Fruit fly (Drosophila melanogaster) whole organism, embryonic: ENCODE data around the gene CG34303.

Source experiments
- Antp ChIP-seq: fragments of 200-800 bp; sonication (Bioruptor generic); optimal IDR thresholded peaks from 3 replicates; lab custom pipeline; 2016; ENCODE audit warnings: missing biosample characterization, missing genetic modification characterization
- B-H2 ChIP-seq: fragments of 200-800 bp; sonication (Bioruptor generic); optimal IDR thresholded peaks from 2 replicates; lab custom pipeline; 2018; ENCODE audit warnings: missing biosample characterization, mild to moderate bottlenecking, missing genetic modification characterization
- Bgb ChIP-seq: fragments of 200-800 bp; sonication (Bioruptor generic); IDR thresholded peaks from 2 replicates; pipeline ENCODE4 v1.3.6; 2022; ENCODE audit warnings: missing biosample characterization, missing genetic modification characterization; ENCODE audit not compliant: partially characterized antibody
- Bteb2 ChIP-seq: fragments of 200-800 bp; sonication (Bioruptor generic); optimal IDR thresholded peaks from 2 replicates; lab custom pipeline; 2016; ENCODE audit warnings: missing biosample characterization, missing genetic modification characterization
- CG10267 ChIP-seq: fragments of 200-800 bp; sonication (Bioruptor generic); optimal IDR thresholded peaks from 2 replicates; lab custom pipeline; 2018; ENCODE audit warnings: missing biosample characterization, mild to moderate bottlenecking, missing genetic modification characterization, moderate library complexity
- CG11085 ChIP-seq: fragments of 200-800 bp; sonication (Bioruptor generic); IDR thresholded peaks from 2 replicates; pipeline ENCODE4 v1.3.6; 2022; ENCODE audit warnings: missing biosample characterization, missing genetic modification characterization
- CG11456 ChIP-seq: fragments of 200-800 bp; sonication (Bioruptor generic); IDR thresholded peaks from 3 replicates; pipeline ENCODE4 v1.3.6; 2022; ENCODE audit warnings: missing biosample characterization, missing genetic modification characterization
- CG11696 ChIP-seq: fragments of 200-800 bp; sonication (Bioruptor generic); IDR thresholded peaks from 2 replicates; pipeline ENCODE4 v1.3.6; 2022; ENCODE audit warnings: missing biosample characterization, missing genetic modification characterization
- CG12104 ChIP-seq: fragments of 200-800 bp; sonication (Bioruptor generic); optimal IDR thresholded peaks from 3 replicates; lab custom pipeline; 2016; ENCODE audit warnings: missing biosample characterization, missing genetic modification characterization
- CG14441 ChIP-seq: fragments of 200-800 bp; sonication (Bioruptor generic); IDR thresholded peaks from 2 replicates; pipeline ENCODE4 v1.3.6; 2022; ENCODE audit warnings: missing biosample characterization, missing genetic modification characterization
- CG18011 ChIP-seq: fragments of 200-800 bp; sonication (Bioruptor generic); optimal IDR thresholded peaks from 2 replicates; lab custom pipeline; 2017; ENCODE audit warnings: missing biosample characterization, missing genetic modification characterization, mild to moderate bottlenecking, moderate library complexity, missing genotype
- CG18262 ChIP-seq: fragments of 200-800 bp; optimal IDR thresholded peaks from 3 replicates; lab custom pipeline; 2019; ENCODE audit warnings: missing biosample characterization, mild to moderate bottlenecking, missing genetic modification characterization, moderate library complexity
- CG2116 ChIP-seq: fragments of 200-800 bp; sonication (Bioruptor generic); optimal IDR thresholded peaks from 3 replicates; lab custom pipeline; 2018; ENCODE audit warnings: missing biosample characterization, mild to moderate bottlenecking, missing genetic modification characterization
- CG31441 ChIP-seq: fragments of 200-800 bp; sonication (Bioruptor generic); IDR thresholded peaks from 2 replicates; pipeline ENCODE4 v1.3.6; 2022; ENCODE audit warnings: missing biosample characterization, missing genetic modification characterization
- CG32772 ChIP-seq: fragments of 200-800 bp; sonication (Bioruptor generic); IDR thresholded peaks from 2 replicates; pipeline ENCODE4 v1.3.6; 2022; ENCODE audit warnings: missing biosample characterization, missing genetic modification characterization
- CG3847 ChIP-seq: fragments of 200-800 bp; sonication (Bioruptor generic); IDR thresholded peaks from 2 replicates; pipeline ENCODE4 v1.3.6; 2022; ENCODE audit warnings: missing biosample characterization, missing genetic modification characterization
- CG4404 ChIP-seq: fragments of 200-800 bp; sonication (Bioruptor generic); IDR thresholded peaks from 2 replicates; pipeline ENCODE4 v1.3.6; 2022; ENCODE audit warnings: missing biosample characterization, missing genetic modification characterization
- CG4424 ChIP-seq: fragments of 200-800 bp; sonication (Bioruptor generic); optimal IDR thresholded peaks from 3 replicates; lab custom pipeline; 2016; ENCODE audit warnings: missing biosample characterization, missing genetic modification characterization
- CG7556 ChIP-seq: fragments of 200-800 bp; sonication (Bioruptor generic); optimal IDR thresholded peaks from 2 replicates; lab custom pipeline; 2017; ENCODE audit warnings: missing biosample characterization, mild to moderate bottlenecking, missing genetic modification characterization
- CG8089 ChIP-seq: fragments of 200-800 bp; sonication (Bioruptor generic); optimal IDR thresholded peaks from 3 replicates; lab custom pipeline; 2016; ENCODE audit warnings: missing biosample characterization, missing genetic modification characterization
- CG8281 ChIP-seq: fragments of 200-800 bp; sonication (Bioruptor generic); optimal IDR thresholded peaks from 2 replicates; lab custom pipeline; 2018; ENCODE audit warnings: missing biosample characterization, mild to moderate bottlenecking, missing genetic modification characterization, moderate library complexity
- CG8359 ChIP-seq: fragments of 200-800 bp; sonication (Bioruptor generic); optimal IDR thresholded peaks from 2 replicates; lab custom pipeline; 2017; ENCODE audit warnings: missing biosample characterization, mild to moderate bottlenecking, missing genetic modification characterization, borderline replicate concordance
- CG8478 ChIP-seq: fragments of >200 bp; optimal IDR thresholded peaks from 2 replicates; lab custom pipeline; 2018
- CG9876 ChIP-seq: fragments of 200-800 bp; sonication (Bioruptor generic); optimal IDR thresholded peaks from 2 replicates; lab custom pipeline; 2016; ENCODE audit warnings: missing biosample characterization, missing genetic modification characterization
- CrebB ChIP-seq: fragments of 200-800 bp; sonication (Bioruptor generic); optimal IDR thresholded peaks from 3 replicates; lab custom pipeline; 2018; ENCODE audit warnings: missing biosample characterization, mild to moderate bottlenecking, missing genetic modification characterization
- Dref ChIP-seq: fragments of 200-800 bp; sonication (Bioruptor generic); IDR thresholded peaks from 2 replicates; pipeline ENCODE4 v1.3.6; 2022; ENCODE audit warnings: missing biosample characterization, missing genetic modification characterization
- GATAe ChIP-seq: fragments of 200-800 bp; sonication (Bioruptor generic); conservative IDR thresholded peaks from 2 replicates; pipeline ENCODE4 v1.3.6; 2022; ENCODE audit warnings: missing biosample characterization, missing genetic modification characterization
- Hmx ChIP-seq: fragments of 200-800 bp; sonication (Bioruptor generic); optimal IDR thresholded peaks from 2 replicates; lab custom pipeline; 2016; ENCODE audit warnings: missing biosample characterization, missing genetic modification characterization
- MBD-R2 ChIP-seq: fragments of 200-800 bp; sonication (Bioruptor generic); IDR thresholded peaks from 2 replicates; pipeline ENCODE4 v1.3.6; 2022; ENCODE audit warnings: missing biosample characterization, missing genetic modification characterization
- Ravus ChIP-seq: fragments of 200-800 bp; sonication (Bioruptor generic); IDR thresholded peaks from 2 replicates; pipeline ENCODE4 v1.3.6; 2022; ENCODE audit warnings: missing biosample characterization, missing genetic modification characterization
- Ssrp ChIP-seq: fragments of 200-800 bp; sonication (Bioruptor generic); optimal IDR thresholded peaks from 2 replicates; lab custom pipeline; 2018; ENCODE audit warnings: missing biosample characterization, mild to moderate bottlenecking, missing genetic modification characterization, moderate library complexity
- ara ChIP-seq: fragments of 200-800 bp; sonication (Bioruptor generic); IDR thresholded peaks from 2 replicates; pipeline ENCODE4 v1.3.6; 2022; ENCODE audit warnings: missing biosample characterization, missing genetic modification characterization
- ato ChIP-seq: fragments of 200-800 bp; sonication (Bioruptor generic); IDR thresholded peaks from 2 replicates; pipeline ENCODE4 v1.3.6; 2022; ENCODE audit warnings: missing biosample characterization, missing genetic modification characterization; ENCODE audit not compliant: partially characterized antibody
- dati ChIP-seq: fragments of 200-800 bp; sonication (Bioruptor generic); IDR thresholded peaks from 2 replicates; pipeline ENCODE4 v1.3.6; 2022; ENCODE audit warnings: missing biosample characterization, missing genetic modification characterization
- esg ChIP-seq: fragments of 200-800 bp; sonication (Bioruptor generic); conservative IDR thresholded peaks from 2 replicates; pipeline ENCODE4 v1.3.6; 2022; ENCODE audit warnings: missing biosample characterization, missing genetic modification characterization
- exex ChIP-seq: fragments of 200-800 bp; sonication (Bioruptor generic); optimal IDR thresholded peaks from 4 replicates; lab custom pipeline; 2018; ENCODE audit warnings: missing biosample characterization, mild to moderate bottlenecking, missing genetic modification characterization, moderate library complexity
- gsb ChIP-seq: fragments of 200-800 bp; sonication (Bioruptor generic); IDR thresholded peaks from 2 replicates; pipeline ENCODE4 v1.3.6; 2022; ENCODE audit warnings: missing biosample characterization, missing genetic modification characterization
- mld ChIP-seq: fragments of 200-800 bp; sonication (Bioruptor generic); IDR thresholded peaks from 3 replicates; pipeline ENCODE4 v1.3.6; 2022; ENCODE audit warnings: missing biosample characterization, missing genetic modification characterization; ENCODE audit not compliant: partially characterized antibody
- pzg ChIP-seq: fragments of 200-800 bp; sonication (Bioruptor generic); optimal IDR thresholded peaks from 3 replicates; lab custom pipeline; 2018; ENCODE audit warnings: missing biosample characterization, mild to moderate bottlenecking, missing genetic modification characterization, moderate library complexity
- ranshi ChIP-seq: fragments of 200-800 bp; sonication (Bioruptor generic); IDR thresholded peaks from 2 replicates; pipeline ENCODE4 v1.3.6; 2022; ENCODE audit warnings: missing biosample characterization, missing genetic modification characterization
- run ChIP-seq: fragments of 200-800 bp; sonication (Bioruptor generic); optimal IDR thresholded peaks from 3 replicates; lab custom pipeline; 2018; ENCODE audit warnings: missing biosample characterization, mild to moderate bottlenecking, missing genetic modification characterization
- salm ChIP-seq: fragments of 200-800 bp; sonication (Bioruptor generic); optimal IDR thresholded peaks from 2 replicates; lab custom pipeline; 2018; ENCODE audit warnings: missing biosample characterization, mild to moderate bottlenecking, missing genetic modification characterization
- sens ChIP-seq: fragments of 200-800 bp; sonication (Bioruptor generic); peaks from one replicate; lab custom pipeline; 2016; ENCODE audit warnings: missing biosample characterization, missing genetic modification characterization
- seq ChIP-seq: fragments of 200-800 bp; sonication (Bioruptor generic); IDR thresholded peaks from 2 replicates; pipeline ENCODE4 v1.3.6; 2022; ENCODE audit warnings: missing biosample characterization, missing genetic modification characterization
- sr ChIP-seq: fragments of 200-800 bp; sonication (Bioruptor generic); IDR thresholded peaks from 3 replicates; pipeline ENCODE4 v1.3.6; 2022; ENCODE audit warnings: missing biosample characterization, missing genetic modification characterization
- tna ChIP-seq: fragments of 200-800 bp; sonication (Bioruptor generic); IDR thresholded peaks from 2 replicates; pipeline ENCODE4 v1.3.6; 2022; ENCODE audit warnings: missing biosample characterization, missing genetic modification characterization; ENCODE audit not compliant: partially characterized antibody
- zen2 ChIP-seq: fragments of 200-800 bp; sonication (Bioruptor generic); IDR thresholded peaks from 3 replicates; pipeline ENCODE4 v1.3.6; 2022; ENCODE audit warnings: missing biosample characterization, missing genetic modification characterization; ENCODE audit not compliant: partially characterized antibody
- zfh2 ChIP-seq: fragments of 200-800 bp; sonication (Bioruptor generic); optimal IDR thresholded peaks from 2 replicates; lab custom pipeline; 2016; ENCODE audit warnings: missing biosample characterization, missing genetic modification characterization

The CG34303 gene

DNA sequence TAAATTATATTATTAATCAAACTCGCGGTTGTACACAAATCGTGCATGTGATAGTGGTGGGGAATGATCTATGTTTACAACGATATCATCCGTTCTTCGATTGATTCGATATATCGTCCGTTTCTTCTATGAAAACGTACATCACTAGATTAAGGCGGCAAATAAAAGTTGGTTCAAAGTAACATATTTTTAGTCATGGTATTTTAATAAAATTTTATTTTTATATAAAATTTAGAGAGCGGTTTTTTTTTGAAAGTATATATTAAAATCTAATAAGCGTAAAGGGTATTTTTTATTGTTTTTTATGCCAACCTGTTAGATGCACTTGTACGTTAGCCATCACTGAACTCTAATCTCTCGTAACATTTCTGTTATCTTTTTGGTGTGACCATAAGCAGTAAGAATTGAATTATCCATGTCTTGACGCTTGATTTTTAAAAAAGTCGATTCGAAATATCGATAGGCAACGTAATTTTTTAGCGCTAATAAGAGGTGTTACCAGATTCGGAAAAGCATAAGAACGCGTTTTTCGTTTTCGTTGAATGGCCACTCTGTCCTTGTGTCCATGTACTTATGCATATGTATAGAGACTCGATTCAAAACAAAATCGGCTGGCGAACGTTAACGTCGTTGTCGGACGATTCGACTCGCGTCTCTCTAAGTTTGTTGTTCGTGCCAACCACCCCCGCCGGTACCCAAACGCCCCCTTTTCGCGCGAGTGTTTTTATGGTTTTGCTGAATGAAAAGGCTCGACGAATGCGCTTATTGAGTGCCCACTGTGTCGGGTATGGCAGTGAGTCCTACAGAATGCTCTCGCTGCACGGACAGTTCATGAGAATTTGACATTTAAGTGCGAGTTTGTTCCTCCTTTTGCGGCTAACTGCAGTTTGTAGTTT is 7.3 kb downstream of the CG34303 start, which contains the start of the genes TAF1B and Invadolysin (continued):
- TF ChIP-seq ara (GFP tag; lab: Robert Waterston, UW) (peak; percentile 15; the same call in 1 of the 2 replicates), Dref (peak; percentile 84), Bgb (peak; percentile 90), CG8089 (GFP tag; lab: Kevin White, UChicago) (no peak), CG8281 (tag; lab: Kevin White, UChicago) (no peak), gsb (GFP tag; lab: Robert Waterston, UW) (no peak), esg (peak; percentile 24; the same call in 1 of the 2 replicates), Hmx (peak; percentile 22), CG32772 (GFP tag; lab: Robert Waterston, UW) (peak; percentile 33; the same call in 1 of the 2 replicates), ato (GFP tag; lab: Robert Waterston, UW) (peak; percentile 75), zen2 (no peak; the same call in 1 of the 3 replicates), CG18011 (GFP tag; lab: Kevin White, UChicago) (peak; percentile 3), CG2116 (GFP tag; lab: Kevin White, UChicago) (peak; percentile 87), CG8359 (no peak), dati (peak; percentile 51; the same call in 1 of the 2 replicates), CG11456 (GFP tag; lab: Robert Waterston, UW) (peak; percentile 69; the same call in 2 of the 3 replicates), seq (peak; percentile 22; the same call in 1 of the 2 replicates), CG18262 (tag; lab: Kevin White, UChicago) (peak; percentile 59), Bteb2 (GFP tag; lab: Kevin White, UChicago) (no peak), tna (GFP tag; lab: Robert Waterston, UW) (peak; percentile 80), GATAe (GFP tag; lab: Robert Waterston, UW) (no peak), run (tag; lab: Kevin White, UChicago) (peak; percentile 15), B-H2 (GFP tag; lab: Kevin White, UChicago) (peak; percentile 41), salm (tag; lab: Kevin White, UChicago) (no peak), sens (GFP tag; lab: Kevin White, UChicago) (peak; percentile 94), pzg (GFP tag; lab: Kevin White, UChicago) (peak; percentile 98), CG10267 (tag; lab: Kevin White, UChicago) (peak; percentile 92), CG3847 (GFP tag; lab: Robert Waterston, UW) (peak; percentile 74; the same call in 1 of the 2 replicates), CG9876 (GFP tag; lab: Kevin White, UChicago) (no peak), CrebB (peak; percentile 32), mld (GFP tag; lab: Robert Waterston, UW) (peak; percentile 88), CG8478 (lab: Kevin White, UChicago) (no peak), Ravus (GFP tag; lab: Robert Waterston, UW) (no peak), CG11696 (GFP tag; lab: Robert Waterston, UW) (0 out of 2 replicates have a peak, but pooled peaks have one; percentile 10), CG4404 (GFP tag; lab: Robert Waterston, UW) (no peak), MBD-R2 (GFP tag; lab: Robert Waterston, UW) (peak; percentile 54), exex (tag; lab: Kevin White, UChicago) (peak; percentile 36), CG12104 (GFP tag; lab: Kevin White, UChicago) (peak; percentile 13), CG31441 (peak; percentile 57; the same call in 1 of the 2 replicates), Antp (GFP tag; lab: Kevin White, UChicago) (peak; percentile 52), Ssrp (peak; percentile 39), CG7556 (peak; percentile 45), sr (peak; percentile 60; the same call in 2 of the 3 replicates), zfh2 (GFP tag; lab: Kevin White, UChicago) (peak; percentile 36), CG11085 (GFP tag; lab: Robert Waterston, UW) (0 out of 2 replicates have a peak, but pooled peaks have one; percentile 40), CG14441 (GFP tag; lab: Robert Waterston, UW) (peak; percentile 64), ranshi (GFP tag; lab: Robert Waterston, UW) (peak; percentile 37; the same call in 1 of the 2 replicates), CG4424 (peak; percentile 51)
